Fruit fly (Drosophila melanogaster) whole organism, embryonic: ENCODE measurements around the gene me31B.

Source experiments
- B-H1 ChIP-seq: fragments of 200-800 bp; sonication (Bioruptor generic); IDR thresholded peaks from 3 replicates; pipeline ENCODE4 v1.3.6; 2022; ENCODE audit warnings: missing biosample characterization, missing genetic modification characterization
- CG10209 ChIP-seq: fragments of 200-800 bp; sonication (Bioruptor generic); optimal IDR thresholded peaks from 3 replicates; lab custom pipeline; 2017; ENCODE audit warnings: missing biosample characterization, mild to moderate bottlenecking, missing genetic modification characterization, missing genetic modification reagents
- CG1024 ChIP-seq: fragments of 200-800 bp; sonication (Bioruptor generic); IDR thresholded peaks from 2 replicates; pipeline ENCODE4 v1.3.6; 2022; ENCODE audit warnings: missing biosample characterization, missing genetic modification characterization
- CG11723 ChIP-seq: fragments of 200-800 bp; sonication (Bioruptor generic); optimal IDR thresholded peaks from 2 replicates; lab custom pipeline; 2017; ENCODE audit warnings: missing biosample characterization, mild to moderate bottlenecking, missing genetic modification characterization
- CG12391 ChIP-seq: fragments of 200-800 bp; sonication (Bioruptor generic); optimal IDR thresholded peaks from 3 replicates; lab custom pipeline; 2018; ENCODE audit warnings: missing biosample characterization, mild to moderate bottlenecking, missing genetic modification characterization, moderate library complexity
- CG14667 ChIP-seq: fragments of 200-800 bp; sonication (Bioruptor generic); IDR thresholded peaks from 2 replicates; pipeline ENCODE4 v1.3.6; 2022; ENCODE audit warnings: missing biosample characterization, missing genetic modification characterization
- CG14710 ChIP-seq: fragments of 200-800 bp; sonication (Bioruptor generic); optimal IDR thresholded peaks from 3 replicates; lab custom pipeline; 2019; ENCODE audit warnings: missing biosample characterization, mild to moderate bottlenecking, missing genetic modification characterization, moderate library complexity
- CG14965 ChIP-seq: fragments of 200-800 bp; sonication (Bioruptor generic); optimal IDR thresholded peaks from 2 replicates; lab custom pipeline; 2016; ENCODE audit warnings: missing biosample characterization, missing genetic modification characterization, borderline replicate concordance
- CG1603 ChIP-seq: fragments of 200-800 bp; sonication (Bioruptor generic); optimal IDR thresholded peaks from 2 replicates; lab custom pipeline; 2019; ENCODE audit warnings: missing biosample characterization, mild to moderate bottlenecking, missing genetic modification characterization, moderate library complexity
- CG17361 ChIP-seq: fragments of 200-800 bp; sonication (Bioruptor generic); IDR thresholded peaks from 3 replicates; pipeline ENCODE4 v1.3.6; 2022; ENCODE audit warnings: missing biosample characterization, missing genetic modification characterization
- CG17829 ChIP-seq: fragments of 200-800 bp; optimal IDR thresholded peaks from 2 replicates; lab custom pipeline; 2019; ENCODE audit warnings: missing biosample characterization, mild to moderate bottlenecking, missing genetic modification characterization, moderate library complexity
- CG2116 ChIP-seq: fragments of 200-800 bp; sonication (Bioruptor generic); optimal IDR thresholded peaks from 3 replicates; lab custom pipeline; 2018; ENCODE audit warnings: missing biosample characterization, mild to moderate bottlenecking, missing genetic modification characterization
- CG2120 ChIP-seq: fragments of 200-800 bp; sonication (Bioruptor generic); optimal IDR thresholded peaks from 3 replicates; lab custom pipeline; 2016; ENCODE audit warnings: missing biosample characterization, missing genetic modification characterization
- CG31365 ChIP-seq: fragments of 200-800 bp; sonication (Bioruptor generic); optimal IDR thresholded peaks from 2 replicates; lab custom pipeline; 2018; ENCODE audit warnings: missing biosample characterization, mild to moderate bottlenecking, missing genetic modification characterization
- CG33557 ChIP-seq: fragments of 200-800 bp; sonication (Bioruptor generic); optimal IDR thresholded peaks from 2 replicates; lab custom pipeline; 2019; ENCODE audit warnings: missing biosample characterization, mild to moderate bottlenecking, missing genetic modification characterization, moderate library complexity
- CG34422 ChIP-seq: fragments of 200-800 bp; sonication (Bioruptor generic); IDR thresholded peaks from 3 replicates; pipeline ENCODE4 v1.3.6; 2022; ENCODE audit warnings: missing biosample characterization, missing genetic modification characterization
- CG3995 ChIP-seq: fragments of 200-800 bp; sonication (Bioruptor generic); optimal IDR thresholded peaks from 3 replicates; lab custom pipeline; 2016; ENCODE audit warnings: missing biosample characterization, missing genetic modification characterization
- CG4617 ChIP-seq: fragments of 200-800 bp; sonication (Bioruptor generic); optimal IDR thresholded peaks from 3 replicates; lab custom pipeline; 2016; ENCODE audit warnings: missing biosample characterization, missing genetic modification characterization, borderline replicate concordance
- CG4820 ChIP-seq: fragments of 200-800 bp; sonication (Bioruptor generic); optimal IDR thresholded peaks from 3 replicates; lab custom pipeline; 2016; ENCODE audit warnings: missing biosample characterization, missing genetic modification characterization
- CG6791 ChIP-seq: fragments of 200-800 bp; sonication (Bioruptor generic); IDR thresholded peaks from 3 replicates; pipeline ENCODE4 v1.3.6; 2022; ENCODE audit warnings: missing biosample characterization, missing genetic modification characterization; ENCODE audit not compliant: partially characterized antibody
- CG7963 ChIP-seq: fragments of 200-800 bp; sonication (Bioruptor generic); IDR thresholded peaks from 3 replicates; pipeline ENCODE4 v1.3.6; 2022; ENCODE audit warnings: missing biosample characterization, missing genetic modification characterization; ENCODE audit not compliant: partially characterized antibody
- CG8281 ChIP-seq: fragments of 200-800 bp; sonication (Bioruptor generic); optimal IDR thresholded peaks from 2 replicates; lab custom pipeline; 2018; ENCODE audit warnings: missing biosample characterization, mild to moderate bottlenecking, missing genetic modification characterization, moderate library complexity
- CG9215 ChIP-seq: fragments of 200-800 bp; sonication (Bioruptor generic); IDR thresholded peaks from 2 replicates; pipeline ENCODE4 v1.3.6; 2022; ENCODE audit warnings: missing biosample characterization, missing genetic modification characterization
- CG9727 ChIP-seq: fragments of 200-800 bp; sonication (Bioruptor generic); optimal IDR thresholded peaks from 3 replicates; lab custom pipeline; 2017; ENCODE audit warnings: missing biosample characterization, mild to moderate bottlenecking, missing genetic modification characterization
- Camta ChIP-seq: fragments of 200-800 bp; sonication (Bioruptor generic); optimal IDR thresholded peaks from 2 replicates; lab custom pipeline; 2016; ENCODE audit warnings: missing biosample characterization, missing genetic modification characterization
- D ChIP-seq, 2 experiments: fragments of 200-800 bp in 1 of 2; fragments of >200 bp in 1 of 2; sonication (Bioruptor generic) in 1 of 2; optimal IDR thresholded peaks; 2 replicates in 1 of 2; 3 replicates in 1 of 2; lab custom pipeline; 2017; ENCODE audit warnings: mild to moderate bottlenecking in 1 of 2, missing biosample characterization in 1 of 2, missing genetic modification characterization in 1 of 2, missing genetic modification reagents in 1 of 2
- E2f2 ChIP-seq: fragments of 200-800 bp; sonication (Bioruptor generic); IDR thresholded peaks from 2 replicates; pipeline ENCODE4 v1.3.6; 2022; ENCODE audit warnings: missing biosample characterization, missing genetic modification characterization
- Fer1 ChIP-seq: fragments of 200-800 bp; sonication (Bioruptor generic); optimal IDR thresholded peaks from 2 replicates; lab custom pipeline; 2017; ENCODE audit warnings: missing biosample characterization, mild to moderate bottlenecking, missing genetic modification characterization
- Hsf ChIP-seq: fragments of 200-800 bp; sonication (Bioruptor generic); optimal IDR thresholded peaks from 3 replicates; lab custom pipeline; 2016; ENCODE audit warnings: missing biosample characterization, missing genetic modification characterization
- Med ChIP-seq: fragments of 200-800 bp; sonication (Bioruptor generic); peaks from one replicate; lab custom pipeline; 2016; ENCODE audit warnings: missing biosample characterization, missing genetic modification characterization, mild to moderate bottlenecking, inconsistent platforms, moderate library complexity
- Pdp1 ChIP-seq, 2 experiments: fragments of 200-800 bp; sonication (Bioruptor generic); optimal IDR thresholded peaks; 3 replicates each; lab custom pipeline; 2016; ENCODE audit warnings: missing biosample characterization in 2 of 2, missing genetic modification characterization in 2 of 2, mild to moderate bottlenecking in 1 of 2, moderate library complexity in 1 of 2
- Sin3A ChIP-seq: fragments of >200 bp; optimal IDR thresholded peaks from 2 replicates; lab custom pipeline; 2018
- amos ChIP-seq: fragments of 200-800 bp; sonication (Bioruptor generic); IDR thresholded peaks from 2 replicates; pipeline ENCODE4 v1.3.6; 2022; ENCODE audit warnings: missing biosample characterization, missing genetic modification characterization; ENCODE audit not compliant: partially characterized antibody
- ato ChIP-seq: fragments of 200-800 bp; sonication (Bioruptor generic); IDR thresholded peaks from 2 replicates; pipeline ENCODE4 v1.3.6; 2022; ENCODE audit warnings: missing biosample characterization, missing genetic modification characterization; ENCODE audit not compliant: partially characterized antibody
- ci ChIP-seq: fragments of 200-800 bp; sonication (Bioruptor generic); IDR thresholded peaks from 3 replicates; pipeline ENCODE4 v1.3.6; 2022; ENCODE audit warnings: missing biosample characterization, missing genetic modification characterization
- dmrt11E ChIP-seq: fragments of 200-800 bp; sonication (Bioruptor generic); optimal IDR thresholded peaks from 3 replicates; lab custom pipeline; 2018; ENCODE audit warnings: missing biosample characterization, mild to moderate bottlenecking, missing genetic modification characterization, moderate library complexity
- gfzf ChIP-seq: fragments of 200-800 bp; sonication (Bioruptor generic); optimal IDR thresholded peaks from 2 replicates; lab custom pipeline; 2016; ENCODE audit warnings: missing biosample characterization, mild to moderate bottlenecking, missing genetic modification characterization, moderate library complexity
- gsb-n ChIP-seq: fragments of 200-800 bp; sonication (Bioruptor generic); optimal IDR thresholded peaks from 3 replicates; lab custom pipeline; 2018; ENCODE audit warnings: missing biosample characterization, mild to moderate bottlenecking, missing genetic modification characterization
- ham ChIP-seq: fragments of 200-800 bp; sonication (Bioruptor generic); IDR thresholded peaks from 2 replicates; pipeline ENCODE4 v1.3.6; 2022; ENCODE audit warnings: missing biosample characterization, missing genetic modification characterization
- luna ChIP-seq: fragments of 200-800 bp; sonication (Bioruptor generic); optimal IDR thresholded peaks from 2 replicates; lab custom pipeline; 2016; ENCODE audit warnings: missing biosample characterization, missing genetic modification characterization
- mam ChIP-seq: fragments of 200-800 bp; sonication (Bioruptor generic); optimal IDR thresholded peaks from 3 replicates; lab custom pipeline; 2016; ENCODE audit warnings: missing biosample characterization, missing genetic modification characterization
- nerfin-2 ChIP-seq: fragments of 200-800 bp; sonication (Bioruptor generic); IDR thresholded peaks from 2 replicates; pipeline ENCODE4 v1.3.6; 2022; ENCODE audit warnings: missing biosample characterization, missing genetic modification characterization; ENCODE audit not compliant: partially characterized antibody
- phol ChIP-seq: fragments of 200-800 bp; sonication (Bioruptor generic); optimal IDR thresholded peaks from 3 replicates; lab custom pipeline; 2018; ENCODE audit warnings: missing biosample characterization, mild to moderate bottlenecking, missing genetic modification characterization, moderate library complexity
- scrt ChIP-seq: fragments of 200-800 bp; sonication (Bioruptor generic); optimal IDR thresholded peaks from 2 replicates; lab custom pipeline; 2018; ENCODE audit warnings: missing biosample characterization, mild to moderate bottlenecking, missing genetic modification characterization, moderate library complexity
- ssp ChIP-seq: fragments of 200-800 bp; sonication (Bioruptor generic); IDR thresholded peaks from 2 replicates; pipeline ENCODE4 v1.3.6; 2022; ENCODE audit warnings: missing biosample characterization, missing genetic modification characterization
- tx ChIP-seq: fragments of 200-800 bp; sonication (Bioruptor generic); optimal IDR thresholded peaks from 2 replicates; lab custom pipeline; 2016; ENCODE audit warnings: missing biosample characterization, missing genetic modification characterization
- zfh2 ChIP-seq: fragments of 200-800 bp; sonication (Bioruptor generic); optimal IDR thresholded peaks from 2 replicates; lab custom pipeline; 2016; ENCODE audit warnings: missing biosample characterization, missing genetic modification characterization

The me31B gene

DNA sequence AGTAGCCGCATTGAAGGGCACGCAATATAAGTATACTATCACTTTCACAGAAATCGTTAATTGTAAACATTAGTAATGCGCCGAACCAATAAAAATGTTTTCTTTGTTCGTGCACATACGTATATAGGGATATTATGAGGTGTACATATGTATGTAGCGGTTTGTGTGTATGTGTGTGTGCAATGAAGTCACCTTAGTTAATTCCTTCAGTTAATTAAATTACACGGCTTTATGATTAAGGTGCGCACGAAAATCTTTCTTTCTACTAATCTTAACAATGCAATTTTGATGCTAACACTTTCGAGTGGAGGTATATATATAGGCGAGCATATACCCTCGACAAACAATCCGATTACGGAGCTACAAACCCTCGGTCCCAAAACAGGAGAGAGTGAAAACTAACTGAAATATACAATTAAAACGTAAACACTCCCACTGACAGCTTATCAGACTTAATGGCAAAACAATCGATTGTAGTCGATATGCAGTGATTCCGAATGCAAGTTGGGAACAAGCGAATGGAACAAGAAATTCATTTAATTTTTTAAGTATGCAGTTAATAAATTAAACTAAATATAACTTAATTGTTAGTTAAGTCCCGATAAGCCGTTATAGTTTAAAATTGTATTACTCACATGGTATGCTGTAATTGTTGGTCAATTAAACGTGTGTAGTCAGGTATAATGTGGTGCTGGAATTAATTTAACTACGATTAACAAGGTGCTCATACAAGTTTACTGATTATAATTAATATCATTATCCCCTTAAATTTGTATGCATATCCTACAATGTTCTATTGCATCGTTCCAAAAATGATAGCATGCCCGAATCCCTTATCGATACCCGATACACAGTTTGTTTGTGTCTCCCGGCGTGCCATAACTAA is 18.4 kb upstream of the me31B start, which contains the start of the genes Npc1a and Prosalpha6 (continued):
- TF ChIP-seq gsb-n: no peak
- peak; percentile 70 for TF ChIP-seq CG1024 (GFP tag; lab: Robert Waterston, UW)
- TF ChIP-seq Camta (GFP tag; lab: Kevin White, UChicago): no peak
- no peak for TF ChIP-seq ham
- TF ChIP-seq CG2116 (GFP tag; lab: Kevin White, UChicago): peak; percentile 78
- TF ChIP-seq CG4617 (GFP tag; lab: Kevin White, UChicago): peak; percentile 11
- 0 out of 3 replicates have a peak, but pooled peaks have one; percentile 56 for TF ChIP-seq CG7963 (GFP tag; lab: Robert Waterston, UW)
- peak; percentile 25 for TF ChIP-seq zfh2 (GFP tag; lab: Kevin White, UChicago)
- TF ChIP-seq dmrt11E (tag; lab: Kevin White, UChicago): peak; percentile 32
- peak; percentile 78; the same call in 1 of the 2 replicates for TF ChIP-seq amos (GFP tag; lab: Robert Waterston, UW)
- TF ChIP-seq nerfin-2: 0 out of 2 replicates have a peak, but pooled peaks have one; percentile 27
- peak; percentile 2 for TF ChIP-seq luna (GFP tag; lab: Kevin White, UChicago)
- peak; percentile 70 for TF ChIP-seq CG14710 (tag; lab: Kevin White, UChicago)
- peak; percentile 31 for TF ChIP-seq CG17829 (tag; lab: Kevin White, UChicago)
- TF ChIP-seq CG17361 (GFP tag; lab: Robert Waterston, UW): peak; percentile 68; the same call in 1 of the 3 replicates
- TF ChIP-seq ci: no peak
- peak; percentile 68 for TF ChIP-seq ssp (GFP tag; lab: Robert Waterston, UW)
- no peak for TF ChIP-seq CG9215 (GFP tag; lab: Robert Waterston, UW)
- TF ChIP-seq Fer1: peak; percentile 5
- TF ChIP-seq D (optimal IDR thresholded peaks at IDR 0.05; lab: Kevin White, UChicago): no peak
- no peak for TF ChIP-seq D (GFP tag; optimal IDR thresholded peaks at IDR 0.05; lab: Kevin White, UChicago)
- no peak for TF ChIP-seq B-H1 (GFP tag; lab: Robert Waterston, UW)
- peak; percentile 8 for TF ChIP-seq gfzf (GFP tag; lab: Kevin White, UChicago)
- TF ChIP-seq CG34422 (GFP tag; lab: Robert Waterston, UW): peak; percentile 34; the same call in 1 of the 3 replicates
- peak; percentile 57; the same call in 1 of the 2 replicates for TF ChIP-seq ato (GFP tag; lab: Robert Waterston, UW)
- TF ChIP-seq CG8281: no peak
- TF ChIP-seq CG4820 (GFP tag; lab: Kevin White, UChicago): peak; percentile 34
- peak; percentile 6 for TF ChIP-seq CG33557 (GFP tag; lab: Kevin White, UChicago)
- peak; percentile 82 for TF ChIP-seq CG14667 (GFP tag; lab: Robert Waterston, UW)
- peak; percentile 46 for TF ChIP-seq Hsf (GFP tag; lab: Kevin White, UChicago)
- TF ChIP-seq Med: peak; percentile 79
- TF ChIP-seq CG10209 (GFP tag; lab: Kevin White, UChicago): no peak
- TF ChIP-seq CG1603 (tag; lab: Kevin White, UChicago): peak; percentile 100
- peak; percentile 27 for TF ChIP-seq CG3995 (GFP tag; lab: Kevin White, UChicago)
- peak; percentile 9 to 40 for TF ChIP-seq Pdp1 (GFP tag; optimal IDR thresholded peaks at IDR 0.05; lab: Kevin White, UChicago)
- TF ChIP-seq CG12391 (tag; lab: Kevin White, UChicago): peak; percentile 55
- no peak for TF ChIP-seq CG14965 (GFP tag; lab: Kevin White, UChicago)
- peak; percentile 47 for TF ChIP-seq Sin3A (lab: Kevin White, UChicago)
- TF ChIP-seq CG6791 (GFP tag; lab: Robert Waterston, UW): peak; percentile 56; the same call in 2 of the 3 replicates
- TF ChIP-seq CG2120: peak; percentile 36
- no peak for TF ChIP-seq tx (GFP tag; lab: Kevin White, UChicago)
- TF ChIP-seq CG11723: peak; percentile 94
- TF ChIP-seq CG9727: peak; percentile 12
- TF ChIP-seq CG31365: no peak
- peak; percentile 14 for TF ChIP-seq scrt (GFP tag; lab: Kevin White, UChicago)
- peak; percentile 61 for TF ChIP-seq phol (tag; lab: Kevin White, UChicago)
- peak; percentile 1 for TF ChIP-seq mam (GFP tag; lab: Kevin White, UChicago)
- TF ChIP-seq E2f2 (GFP tag; lab: Robert Waterston, UW): no peak; the same call in 1 of the 2 replicates
